Worm (Caenorhabditis elegans) whole organism, young adult: ENCODE results near the gene R10E11.6.

Source experiments
- B0336.3 ChIP-seq: fragments of 200-800 bp; sonication (Bioruptor generic); IDR thresholded peaks from 2 replicates; pipeline ENCODE4 v1.3.6; 2022; ENCODE audit warnings: missing genetic modification characterization, missing compliant biosample characterization
- F23B12.7 ChIP-seq: sonication (generic microtip); optimal IDR thresholded peaks from 2 replicates; lab custom pipeline; 2017; ENCODE audit warnings: missing genetic modification characterization, mild to moderate bottlenecking, missing compliant biosample characterization, antibody characterized with exemption, moderate library complexity; ENCODE audit not compliant: insufficient read depth
- F33H1.4 ChIP-seq: fragments of 200-800 bp; sonication (Bioruptor generic); IDR thresholded peaks from 2 replicates; pipeline ENCODE4 v1.3.6; 2022; ENCODE audit warnings: missing genetic modification reagents, missing genetic modification characterization, missing compliant biosample characterization
- F57C9.4 ChIP-seq: sonication (generic microtip); optimal IDR thresholded peaks from 2 replicates; lab custom pipeline; 2017; ENCODE audit warnings: mild to moderate bottlenecking, missing genetic modification characterization, missing compliant biosample characterization
- Y53G8AR.9 ChIP-seq: fragments of 200-800 bp; sonication (Bioruptor generic); conservative IDR thresholded peaks from 2 replicates; pipeline ENCODE4 v1.3.6; 2022; ENCODE audit warnings: missing genetic modification reagents, missing genetic modification characterization, missing compliant biosample characterization
- Y56A3A.18 ChIP-seq: fragments of 200-800 bp; sonication (Bioruptor generic); IDR thresholded peaks from 2 replicates; pipeline ENCODE4 v1.3.6; 2022; ENCODE audit warnings: missing genetic modification reagents, missing genetic modification characterization, missing compliant biosample characterization
- Y79H2A.3 ChIP-seq: fragments of 200-800 bp; sonication (Bioruptor generic); conservative IDR thresholded peaks from 2 replicates; pipeline ENCODE4 v1.3.6; 2022; ENCODE audit warnings: missing genetic modification reagents, missing genetic modification characterization, missing compliant biosample characterization
- Y95B8A.8 ChIP-seq: fragments of 200-800 bp; sonication (Bioruptor generic); IDR thresholded peaks from 2 replicates; pipeline ENCODE4 v1.3.6; 2022; ENCODE audit warnings: missing genetic modification reagents, missing genetic modification characterization, missing compliant biosample characterization
- ZK185.1 ChIP-seq: sonication (generic microtip); optimal IDR thresholded peaks from 2 replicates; lab custom pipeline; 2016; ENCODE audit warnings: mild to moderate bottlenecking, missing genetic modification characterization, missing compliant biosample characterization; ENCODE audit not compliant: poor library complexity, severe bottlenecking
- ceh-100 ChIP-seq: fragments of 200-800 bp; sonication (Bioruptor generic); IDR thresholded peaks from 2 replicates; pipeline ENCODE4 v1.3.6; 2022; ENCODE audit warnings: missing genetic modification reagents, missing genetic modification characterization, missing compliant biosample characterization
- ceh-40 ChIP-seq: fragments of 200-800 bp; sonication (Bioruptor generic); IDR thresholded peaks from 2 replicates; pipeline ENCODE4 v1.3.6; 2022; ENCODE audit warnings: missing genetic modification characterization, missing compliant biosample characterization
- ceh-58 ChIP-seq: fragments of 200-800 bp; sonication (Bioruptor generic); IDR thresholded peaks from 2 replicates; pipeline ENCODE4 v1.3.6; 2022; ENCODE audit warnings: missing genetic modification characterization, missing compliant biosample characterization
- ceh-79 ChIP-seq: sonication (generic microtip); optimal IDR thresholded peaks from 2 replicates; lab custom pipeline; 2017; ENCODE audit warnings: mild to moderate bottlenecking, missing genetic modification characterization, missing compliant biosample characterization
- ekl-4 ChIP-seq: fragments of 200-800 bp; sonication (Bioruptor generic); IDR thresholded peaks from 2 replicates; pipeline ENCODE4 v1.3.6; 2022; ENCODE audit warnings: missing genetic modification reagents, missing genetic modification characterization, missing compliant biosample characterization
- hmg-20 ChIP-seq: fragments of 200-800 bp; sonication (Bioruptor generic); IDR thresholded peaks from 2 replicates; pipeline ENCODE4 v1.3.6; 2022; ENCODE audit warnings: missing genetic modification reagents, missing genetic modification characterization, missing compliant biosample characterization
- hsf-1 ChIP-seq: fragments of 200-800 bp; sonication (Bioruptor generic); IDR thresholded peaks from 2 replicates; pipeline ENCODE4 v1.3.6; 2022; ENCODE audit warnings: missing genetic modification reagents, missing genetic modification characterization, missing compliant biosample characterization
- lag-1 ChIP-seq: fragments of 200-800 bp; sonication (Bioruptor generic); IDR thresholded peaks from 2 replicates; pipeline ENCODE4 v1.3.6; 2022; ENCODE audit warnings: missing genetic modification reagents, missing genetic modification characterization, missing compliant biosample characterization
- lin-35 ChIP-seq, 3 experiments: fragments of 150-350 bp in 2 of 3; sonication (generic microtip) in 1 of 3; optimal IDR thresholded peaks; 2 replicates each; lab custom pipeline; 2014 to 2018; ENCODE audit warnings: missing biosample characterization in 3 of 3, missing genetic modification characterization in 3 of 3, missing genetic modification reagents in 3 of 3
- lin-40 ChIP-seq: sonication (generic microtip); optimal IDR thresholded peaks from 2 replicates; lab custom pipeline; 2016; ENCODE audit warnings: missing genetic modification characterization, mild to moderate bottlenecking, missing compliant biosample characterization, missing genotype, missing genetic modification reagents
- lin-54 ChIP-seq: fragments of 200-800 bp; sonication (Bioruptor generic); optimal IDR thresholded peaks from 2 replicates; lab custom pipeline; 2018; ENCODE audit warnings: mild to moderate bottlenecking, missing genetic modification characterization, missing compliant biosample characterization
- lir-1 ChIP-seq: fragments of 200-800 bp; sonication (Bioruptor generic); conservative IDR thresholded peaks from 2 replicates; pipeline ENCODE4 v1.3.6; 2022; ENCODE audit warnings: missing genetic modification reagents, missing genetic modification characterization, missing compliant biosample characterization
- lsl-1 ChIP-seq: fragments of 200-800 bp; sonication (Bioruptor generic); optimal IDR thresholded peaks from 2 replicates; lab custom pipeline; 2018; ENCODE audit warnings: mild to moderate bottlenecking, missing genetic modification characterization, moderate library complexity, missing compliant biosample characterization
- lsy-27 ChIP-seq: sonication (generic microtip); optimal IDR thresholded peaks from 2 replicates; lab custom pipeline; 2017; ENCODE audit warnings: missing genetic modification characterization, mild to moderate bottlenecking, missing compliant biosample characterization, antibody characterized with exemption, missing genotype, borderline replicate concordance; ENCODE audit not compliant: insufficient read depth
- madf-10 ChIP-seq: sonication (generic microtip); optimal IDR thresholded peaks from 2 replicates; lab custom pipeline; 2016; ENCODE audit warnings: mild to moderate bottlenecking, missing genetic modification characterization, missing compliant biosample characterization
- madf-6 ChIP-seq: fragments of 200-800 bp; sonication (Bioruptor generic); IDR thresholded peaks from 2 replicates; pipeline ENCODE4 v1.3.6; 2022; ENCODE audit warnings: missing genetic modification reagents, missing genetic modification characterization, missing compliant biosample characterization
- madf-8 ChIP-seq: fragments of 200-800 bp; sonication (Bioruptor generic); conservative IDR thresholded peaks from 2 replicates; pipeline ENCODE4 v1.3.6; 2022; ENCODE audit warnings: missing genetic modification reagents, missing genetic modification characterization, missing compliant biosample characterization
- mcd-1 ChIP-seq: fragments of 200-800 bp; sonication (Bioruptor generic); IDR thresholded peaks from 2 replicates; pipeline ENCODE4 v1.3.6; 2022; ENCODE audit warnings: missing genetic modification reagents, missing genetic modification characterization, missing compliant biosample characterization
- mxl-1 ChIP-seq: sonication (generic microtip); optimal IDR thresholded peaks from 2 replicates; lab custom pipeline; 2016; ENCODE audit warnings: missing genetic modification characterization, missing compliant biosample characterization
- nfya-1 ChIP-seq: sonication (generic microtip); optimal IDR thresholded peaks from 2 replicates; lab custom pipeline; 2017; ENCODE audit warnings: antibody characterized with exemption, missing compliant biosample characterization, missing genetic modification characterization, borderline replicate concordance; ENCODE audit not compliant: insufficient read depth
- nfya-2 ChIP-seq: fragments of 200-800 bp; sonication (Bioruptor generic); IDR thresholded peaks from 2 replicates; pipeline ENCODE4 v1.3.6; 2022; ENCODE audit warnings: missing genetic modification reagents, missing genetic modification characterization, missing compliant biosample characterization
- nhr-80 ChIP-seq: sonication (generic microtip); optimal IDR thresholded peaks from 2 replicates; lab custom pipeline; 2016; ENCODE audit warnings: missing genetic modification characterization, missing compliant biosample characterization
- nhr-90 ChIP-seq: sonication (generic microtip); optimal IDR thresholded peaks from 2 replicates; lab custom pipeline; 2016; ENCODE audit warnings: missing genotype, mild to moderate bottlenecking, missing genetic modification characterization, missing compliant biosample characterization
- rcor-1 ChIP-seq: fragments of 200-800 bp; sonication (Bioruptor generic); IDR thresholded peaks from 2 replicates; pipeline ENCODE4 v1.3.6; 2022; ENCODE audit warnings: missing genetic modification reagents, missing genetic modification characterization, missing compliant biosample characterization
- repo-1 ChIP-seq: sonication (generic microtip); optimal IDR thresholded peaks from 2 replicates; lab custom pipeline; 2017; ENCODE audit warnings: mild to moderate bottlenecking, missing genetic modification characterization, missing compliant biosample characterization
- rpc-1 ChIP-seq, 2 experiments: fragments of 150-350 bp in 1 of 2; sonication (generic microtip) in 1 of 2; optimal IDR thresholded peaks; 2 replicates each; lab custom pipeline; 2014 to 2018; ENCODE audit warnings: missing biosample characterization in 1 of 2, missing genetic modification characterization in 1 of 2, missing genetic modification reagents in 1 of 2, missing genotype in 1 of 2
- sptf-2 ChIP-seq: fragments of 200-800 bp; sonication (Bioruptor generic); optimal IDR thresholded peaks from 2 replicates; lab custom pipeline; 2018; ENCODE audit warnings: mild to moderate bottlenecking, missing genetic modification characterization, missing compliant biosample characterization
- tbx-9 ChIP-seq: sonication (generic microtip); optimal IDR thresholded peaks from 2 replicates; lab custom pipeline; 2016; ENCODE audit warnings: borderline replicate concordance, missing genetic modification characterization, inconsistent platforms, missing compliant biosample characterization
- unc-130 ChIP-seq: sonication (generic microtip); optimal IDR thresholded peaks from 2 replicates; lab custom pipeline; 2016; ENCODE audit warnings: missing genetic modification reagents, missing genetic modification characterization, missing compliant biosample characterization
- unc-62 ChIP-seq: fragments of 150-350 bp; optimal IDR thresholded peaks from 2 replicates; lab custom pipeline; 2014; ENCODE audit warnings: missing biosample characterization, missing genetic modification reagents, missing genetic modification characterization
- zfh-2 ChIP-seq: fragments of 200-800 bp; sonication (Bioruptor generic); conservative IDR thresholded peaks from 2 replicates; pipeline ENCODE4 v1.3.6; 2022; ENCODE audit warnings: missing genetic modification reagents, missing genetic modification characterization, missing compliant biosample characterization
- zim-3 ChIP-seq: sonication (generic microtip); optimal IDR thresholded peaks from 2 replicates; lab custom pipeline; 2017; ENCODE audit warnings: mild to moderate bottlenecking, missing genetic modification characterization, moderate library complexity, missing compliant biosample characterization
- ztf-18 ChIP-seq: sonication (generic microtip); optimal IDR thresholded peaks from 2 replicates; lab custom pipeline; 2016; ENCODE audit warnings: missing genotype, mild to moderate bottlenecking, missing genetic modification characterization, missing compliant biosample characterization
- ztf-26 ChIP-seq: sonication (generic microtip); optimal IDR thresholded peaks from 2 replicates; lab custom pipeline; 2017; ENCODE audit warnings: missing genetic modification characterization, missing compliant biosample characterization

R10E11.6 gene

DNA sequence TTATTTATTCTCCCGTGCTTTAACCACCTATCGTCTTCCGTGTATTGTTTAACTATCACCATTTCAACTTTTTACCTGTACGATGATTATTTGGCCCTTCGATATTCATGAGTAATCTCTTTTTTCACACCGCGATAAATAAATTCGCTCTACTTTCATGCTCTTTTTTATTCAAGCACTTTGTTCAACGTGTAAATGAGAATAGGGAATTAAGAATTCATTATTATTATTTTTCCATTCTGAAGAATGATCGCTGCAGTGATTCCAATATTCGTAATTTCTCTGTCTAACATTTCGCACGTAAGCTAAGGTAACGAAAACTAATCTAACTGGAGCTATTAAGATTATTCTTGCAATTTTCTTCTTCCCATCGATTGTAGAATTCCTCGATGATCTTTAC lies 34.1 kb upstream of the R10E11.6 start, which contains the start of gene T05G5.4 (continued):
- TF ChIP-seq hmg-20 (no peak), hsf-1 (GFP tag; lab: Robert Waterston, UW) (no peak), Y95B8A.8 (GFP tag; lab: Robert Waterston, UW) (0 out of 2 replicates have a peak, but pooled peaks have one; percentile 22), mcd-1 (GFP tag; lab: Robert Waterston, UW) (peak; percentile 43; the same call in 1 of the 2 replicates), ceh-79 (peak; percentile 4), madf-8 (GFP tag; lab: Robert Waterston, UW) (no peak), lsy-27 (tag; lab: Kevin White, UChicago) (no peak), F57C9.4 (no peak), nfya-1 (tag; lab: Kevin White, UChicago) (no peak), rpc-1 (optimal IDR thresholded peaks at IDR 0.05; lab: Kevin White, UChicago) (no peak), rpc-1 (tag; optimal IDR thresholded peaks at IDR 0.05; lab: Kevin White, UChicago) (no peak), ZK185.1 (tag; lab: Kevin White, UChicago) (no peak), sptf-2 (no peak), ceh-40 (no peak), lir-1 (GFP tag; lab: Robert Waterston, UW) (no peak), nhr-80 (tag; lab: Kevin White, UChicago) (no peak), mxl-1 (tag; lab: Kevin White, UChicago) (no peak), unc-62 (GFP tag; lab: Kevin White, UChicago) (no peak), zfh-2 (GFP tag; lab: Robert Waterston, UW) (no peak), zim-3 (tag; lab: Kevin White, UChicago) (no peak), Y79H2A.3 (GFP tag; lab: Robert Waterston, UW) (no peak), nhr-90 (tag; lab: Kevin White, UChicago) (no peak), ceh-58 (no peak), ztf-18 (tag; lab: Kevin White, UChicago) (no peak), lag-1 (GFP tag; lab: Robert Waterston, UW) (no peak), lin-40 (tag; lab: Kevin White, UChicago) (no peak), lsl-1 (GFP tag; lab: Kevin White, UChicago) (peak; percentile 37), Y56A3A.18 (GFP tag; lab: Robert Waterston, UW) (no peak; the same call in 1 of the 2 replicates), unc-130 (GFP tag; lab: Kevin White, UChicago) (peak; percentile 12), B0336.3 (GFP tag; lab: Robert Waterston, UW) (0 out of 2 replicates have a peak, but pooled peaks have one; percentile 47), ekl-4 (GFP tag; lab: Robert Waterston, UW) (peak; percentile 8; the same call in 1 of the 2 replicates), nfya-2 (GFP tag; lab: Robert Waterston, UW) (no peak), F33H1.4 (GFP tag; lab: Robert Waterston, UW) (no peak), lin-35 (GFP tag; optimal IDR thresholded peaks at IDR 0.05; lab: Kevin White, UChicago) (no peak), tbx-9 (no peak), ceh-100 (GFP tag; lab: Robert Waterston, UW) (peak; percentile 63), F23B12.7 (tag; lab: Kevin White, UChicago) (no peak), rcor-1 (GFP tag; lab: Robert Waterston, UW) (no peak), ztf-26 (tag; lab: Kevin White, UChicago) (no peak)

DNA sequence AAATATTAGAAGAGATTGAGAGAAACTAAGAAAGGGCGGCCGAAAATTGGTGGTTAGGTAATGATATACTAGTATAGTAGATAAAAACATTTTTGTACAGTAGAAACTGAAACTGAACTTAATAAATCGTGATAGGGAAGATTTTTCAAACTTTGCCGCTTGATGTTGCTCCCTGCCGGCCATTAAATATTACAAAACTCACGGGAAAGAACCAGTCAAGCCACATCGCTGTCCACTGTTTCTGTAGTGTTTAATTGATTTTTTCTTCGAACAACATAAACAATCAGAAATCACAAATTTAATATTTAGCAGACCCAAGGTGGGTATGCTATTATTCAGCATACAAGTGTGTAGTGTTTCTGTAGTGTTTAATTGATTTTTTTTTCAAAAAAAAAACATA lies 31.7 kb upstream of the R10E11.6 start, which contains the start of gene T05G5.5:
Gene T05G5.5 (minus strand): TSS at position 359 of the 400 bp plus-strand sequence.
- peak; percentile 44; the same call in 1 of the 2 replicates for TF ChIP-seq Y56A3A.18 (GFP tag; lab: Robert Waterston, UW)
- 0 out of 2 replicates have a peak, but pooled peaks have one; percentile 18 for TF ChIP-seq ekl-4 (GFP tag; lab: Robert Waterston, UW)
- peak; percentile 36 for TF ChIP-seq lin-54
- peak; percentile 28; the same call in 1 of the 2 replicates for TF ChIP-seq madf-6 (GFP tag; lab: Robert Waterston, UW)
- TF ChIP-seq zim-3 (tag; lab: Kevin White, UChicago): no peak
- TF ChIP-seq Y53G8AR.9 (GFP tag; lab: Robert Waterston, UW): peak; percentile 68; the same call in 1 of the 2 replicates
- peak; percentile 28 for TF ChIP-seq nhr-80 (tag; lab: Kevin White, UChicago)
- no peak for TF ChIP-seq madf-10 (tag; lab: Kevin White, UChicago)
- no peak for TF ChIP-seq ceh-79
- TF ChIP-seq repo-1 (tag; lab: Kevin White, UChicago): peak; percentile 65
